Worm (Caenorhabditis elegans) whole organism, L3 larva: ENCODE measurements around the gene M01B2.13.

Source experiments
- fkh-10 ChIP-seq: sonication (generic microtip); optimal IDR thresholded peaks from 2 replicates; lab custom pipeline; 2017; ENCODE audit warnings: missing biosample characterization, missing genetic modification reagents, missing genetic modification characterization
- jun-1 ChIP-seq: fragments of 150-350 bp; optimal IDR thresholded peaks from 2 replicates; lab custom pipeline; 2014; ENCODE audit warnings: missing biosample characterization, missing genetic modification reagents, missing genetic modification characterization
- pha-4 ChIP-seq: fragments of 150-350 bp; optimal IDR thresholded peaks from 2 replicates; lab custom pipeline; 2014; ENCODE audit warnings: missing biosample characterization, missing genetic modification reagents, missing genetic modification characterization
- sea-2 ChIP-seq: fragments of 150-350 bp; sonication (generic microtip); optimal IDR thresholded peaks from 4 replicates; lab custom pipeline; 2014; ENCODE audit warnings: missing biosample characterization, missing genetic modification reagents, missing genetic modification characterization

DNA sequence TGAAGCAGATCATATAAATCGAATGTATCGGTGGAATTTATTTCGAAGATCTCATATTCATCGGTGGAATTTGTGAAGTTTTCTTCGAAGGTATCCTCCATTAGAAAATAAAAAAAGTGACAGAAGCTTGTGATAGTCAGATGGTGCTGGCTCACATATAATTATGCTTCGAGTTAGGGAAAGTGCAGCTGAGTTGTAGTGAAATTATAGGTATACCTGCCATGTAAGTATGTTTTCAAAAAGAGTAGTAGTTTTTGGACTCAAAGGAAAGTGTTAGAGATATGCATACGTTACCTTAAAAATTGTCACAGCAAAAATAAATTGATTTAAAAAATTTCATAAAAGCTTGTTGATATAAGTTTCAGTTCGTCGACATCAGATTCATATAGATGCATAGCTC, 25.5 kb downstream of the M01B2.13 start, which contains the start of gene srw-11:
- TF ChIP-seq pha-4 (tag; lab: Kevin White, UChicago) (no peak), fkh-10 (no peak), jun-1 (no peak), sea-2 (no peak)
